Worm (Caenorhabditis elegans) whole organism, L3 larva: Measurements from ENCODE around the gene Y37E11AL.12.

ENCODE experiments used
- ZK546.5 ChIP-seq: sonication (generic microtip); optimal IDR thresholded peaks from 2 replicates; lab custom pipeline; 2017; ENCODE audit warnings: missing biosample characterization, missing genetic modification characterization
- ceh-28 ChIP-seq: fragments of 150-350 bp; optimal IDR thresholded peaks from 2 replicates; lab custom pipeline; 2014; ENCODE audit warnings: missing biosample characterization, missing genetic modification reagents, missing genetic modification characterization
- mdl-1 ChIP-seq: fragments of 150-350 bp; optimal IDR thresholded peaks from 2 replicates; lab custom pipeline; 2014; ENCODE audit warnings: missing biosample characterization, missing genetic modification characterization
- nhr-28 ChIP-seq: fragments of 150-350 bp; optimal IDR thresholded peaks from 2 replicates; lab custom pipeline; 2014; ENCODE audit warnings: missing biosample characterization, missing genetic modification characterization
- pqm-1 ChIP-seq: fragments of 150-350 bp; optimal IDR thresholded peaks from 2 replicates; lab custom pipeline; 2017; ENCODE audit warnings: missing biosample characterization, missing genetic modification characterization, inconsistent platforms
- snpc-4 ChIP-seq: fragments of 150-350 bp; optimal IDR thresholded peaks from 2 replicates; lab custom pipeline; 2014; ENCODE audit warnings: missing biosample characterization, missing genetic modification characterization
- unc-62 ChIP-seq: fragments of 150-350 bp; sonication (generic microtip); optimal IDR thresholded peaks from 4 replicates; lab custom pipeline; 2014; ENCODE audit warnings: missing biosample characterization, missing genetic modification reagents, missing genetic modification characterization
- zag-1 ChIP-seq: fragments of 150-350 bp; optimal IDR thresholded peaks from 2 replicates; lab custom pipeline; 2014; ENCODE audit warnings: missing biosample characterization, missing genetic modification characterization
- ztf-4 ChIP-seq: fragments of 150-350 bp; optimal IDR thresholded peaks from 2 replicates; lab custom pipeline; 2014; ENCODE audit warnings: missing biosample characterization, missing genetic modification characterization

DNA sequence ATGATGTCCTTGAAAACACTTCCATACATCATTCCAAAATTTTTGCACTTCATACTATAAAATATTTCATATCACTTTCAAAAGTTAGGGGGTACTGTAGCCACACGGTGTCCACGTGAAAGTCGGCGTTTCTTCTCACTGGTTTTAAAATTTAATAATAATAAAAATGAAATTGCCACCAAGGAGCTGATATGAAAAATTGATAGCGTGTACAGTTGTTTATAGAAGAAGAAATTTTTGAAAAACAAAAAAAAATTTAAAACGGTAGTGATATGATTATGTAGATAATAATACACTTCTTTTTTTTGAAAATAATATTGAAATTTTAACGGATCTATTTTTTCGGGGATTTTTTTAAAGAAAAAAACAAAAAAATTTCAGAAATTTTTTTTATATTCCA lies 41.8 kb downstream of the Y37E11AL.12 start:
- TF ChIP-seq ztf-4 (tag; lab: Kevin White, UChicago) (no peak), snpc-4 (tag; lab: Kevin White, UChicago) (no peak), nhr-28 (tag; lab: Kevin White, UChicago) (no peak), unc-62 (GFP tag; lab: Kevin White, UChicago) (no peak), ZK546.5 (no peak), ceh-28 (tag; lab: Kevin White, UChicago) (no peak), mdl-1 (tag; lab: Kevin White, UChicago) (no peak), zag-1 (no peak), pqm-1 (tag; lab: Kevin White, UChicago) (no peak)
